Worm (Caenorhabditis elegans) whole organism, L4 larva: ENCODE results near the gene Y37D8A.3.

Experiments used
- F10B5.3 ChIP-seq: sonication (generic microtip); optimal IDR thresholded peaks from 2 replicates; lab custom pipeline; 2016; ENCODE audit warnings: mild to moderate bottlenecking, missing genetic modification characterization, missing compliant biosample characterization
- F26F4.8 ChIP-seq: fragments of 200-800 bp; sonication (Bioruptor generic); conservative IDR thresholded peaks from 2 replicates; pipeline ENCODE4 v1.3.6; 2022; ENCODE audit warnings: missing genetic modification characterization, missing compliant biosample characterization
- F37D6.2 ChIP-seq: sonication (generic microtip); optimal IDR thresholded peaks from 2 replicates; lab custom pipeline; 2016; ENCODE audit warnings: mild to moderate bottlenecking, missing genetic modification characterization, missing compliant biosample characterization
- F44E2.7 ChIP-seq: fragments of 200-800 bp; sonication (Bioruptor generic); IDR thresholded peaks from 2 replicates; pipeline ENCODE4 v2.1.2; 2022; ENCODE audit warnings: missing genetic modification characterization, missing compliant biosample characterization
- R02D3.7 ChIP-seq: fragments of 150-350 bp; sonication (generic microtip); optimal IDR thresholded peaks from 3 replicates; lab custom pipeline; 2014; ENCODE audit warnings: missing biosample characterization, missing genetic modification characterization
- T20F7.1 ChIP-seq: fragments of 200-800 bp; sonication (Bioruptor generic); optimal IDR thresholded peaks from 2 replicates; lab custom pipeline; 2018; ENCODE audit warnings: mild to moderate bottlenecking, missing genetic modification characterization, missing compliant biosample characterization
- Y105C5A.15 ChIP-seq: fragments of 200-800 bp; sonication (Bioruptor generic); IDR thresholded peaks from 2 replicates; pipeline ENCODE4 v1.3.6; 2022; ENCODE audit warnings: missing genetic modification characterization, missing compliant biosample characterization
- ZK337.2 ChIP-seq: fragments of 200-800 bp; sonication (Bioruptor generic); IDR thresholded peaks from 2 replicates; pipeline ENCODE4 v1.3.6; 2022; ENCODE audit warnings: missing genetic modification reagents, missing genetic modification characterization, missing compliant biosample characterization
- ceh-82 ChIP-seq: sonication (generic microtip); optimal IDR thresholded peaks from 2 replicates; lab custom pipeline; 2017; ENCODE audit warnings: missing biosample characterization, missing genetic modification characterization
- ces-1 ChIP-seq: fragments of 150-350 bp; sonication (generic microtip); optimal IDR thresholded peaks from 4 replicates; lab custom pipeline; 2014; ENCODE audit warnings: missing biosample characterization, missing genetic modification reagents, missing genetic modification characterization
- cey-2 ChIP-seq: sonication (generic microtip); optimal IDR thresholded peaks from 3 replicates; lab custom pipeline; 2017; ENCODE audit warnings: missing genetic modification characterization, mild to moderate bottlenecking, missing compliant biosample characterization, antibody characterized with exemption, borderline replicate concordance; ENCODE audit not compliant: insufficient read depth
- daf-8 ChIP-seq: fragments of 200-800 bp; sonication (Bioruptor generic); IDR thresholded peaks from 2 replicates; pipeline ENCODE4 v1.3.6; 2022; ENCODE audit warnings: missing genetic modification characterization, missing compliant biosample characterization
- dmd-9 ChIP-seq: fragments of 200-800 bp; sonication (Bioruptor generic); IDR thresholded peaks from 2 replicates; pipeline ENCODE4 v1.3.6; 2022; ENCODE audit warnings: missing genetic modification reagents, missing genetic modification characterization, missing compliant biosample characterization
- dpl-1 ChIP-seq: fragments of 150-350 bp; optimal IDR thresholded peaks from 2 replicates; lab custom pipeline; 2014; ENCODE audit warnings: missing biosample characterization, missing genetic modification reagents, missing genetic modification characterization
- duxl-1 ChIP-seq: sonication (generic microtip); optimal IDR thresholded peaks from 2 replicates; lab custom pipeline; 2016; ENCODE audit warnings: mild to moderate bottlenecking, missing genetic modification characterization, moderate library complexity, missing compliant biosample characterization; ENCODE audit not compliant: poor library complexity
- dve-1 ChIP-seq: sonication (generic microtip); optimal IDR thresholded peaks from 2 replicates; lab custom pipeline; 2017; ENCODE audit warnings: antibody characterized with exemption, mild to moderate bottlenecking, missing genetic modification characterization, missing compliant biosample characterization; ENCODE audit not compliant: insufficient read depth
- egl-43 ChIP-seq: fragments of 200-800 bp; sonication (Bioruptor generic); IDR thresholded peaks from 2 replicates; pipeline ENCODE4 v1.3.6; 2022; ENCODE audit warnings: missing genetic modification reagents, missing genetic modification characterization, missing compliant biosample characterization
- gei-8 ChIP-seq: fragments of 200-800 bp; sonication (Bioruptor generic); optimal IDR thresholded peaks from 2 replicates; lab custom pipeline; 2018; ENCODE audit warnings: mild to moderate bottlenecking, missing genetic modification characterization, missing compliant biosample characterization
- hif-1 ChIP-seq, 2 experiments: sonication (generic microtip); optimal IDR thresholded peaks; 2 replicates each; lab custom pipeline; 2016 to 2017; ENCODE audit warnings: missing compliant biosample characterization in 2 of 2, missing genetic modification characterization in 2 of 2, missing genetic modification reagents in 2 of 2, missing genotype in 2 of 2, mild to moderate bottlenecking in 1 of 2
- hlh-30 ChIP-seq: sonication (generic microtip); optimal IDR thresholded peaks from 2 replicates; lab custom pipeline; 2017; ENCODE audit warnings: antibody characterized with exemption, mild to moderate bottlenecking, missing genetic modification characterization, missing compliant biosample characterization; ENCODE audit not compliant: insufficient read depth
- hmg-1.1 ChIP-seq: fragments of 200-800 bp; sonication (Bioruptor generic); IDR thresholded peaks from 2 replicates; pipeline ENCODE4 v1.3.6; 2022; ENCODE audit warnings: missing genetic modification reagents, missing genetic modification characterization, missing compliant biosample characterization
- jun-1 ChIP-seq: fragments of 150-350 bp; optimal IDR thresholded peaks from 2 replicates; lab custom pipeline; 2014; ENCODE audit warnings: missing biosample characterization, missing genetic modification reagents, missing genetic modification characterization
- lin-1 ChIP-seq: fragments of 200-800 bp; sonication (Bioruptor generic); IDR thresholded peaks from 2 replicates; pipeline ENCODE4 v1.3.6; 2022; ENCODE audit warnings: missing genetic modification reagents, missing genetic modification characterization, missing compliant biosample characterization
- lir-3 ChIP-seq: sonication (generic microtip); optimal IDR thresholded peaks from 2 replicates; lab custom pipeline; 2016; ENCODE audit warnings: mild to moderate bottlenecking, missing genetic modification characterization, missing compliant biosample characterization
- lsy-2 ChIP-seq, 2 experiments: fragments of 150-350 bp in 1 of 2; sonication (generic microtip) in 1 of 2; optimal IDR thresholded peaks; 2 replicates each; lab custom pipeline; 2014 to 2017; ENCODE audit warnings: missing biosample characterization in 2 of 2, missing genetic modification characterization in 2 of 2
- madf-5 ChIP-seq, 2 experiments: fragments of 200-800 bp; sonication (Bioruptor generic); IDR thresholded peaks; 2 replicates each; pipeline ENCODE4 v1.3.6; 2022; ENCODE audit warnings: missing compliant biosample characterization in 2 of 2, missing genetic modification characterization in 2 of 2
- madf-9 ChIP-seq: fragments of 200-800 bp; sonication (Bioruptor generic); conservative IDR thresholded peaks from 2 replicates; pipeline ENCODE4 v1.3.6; 2022; ENCODE audit warnings: missing genetic modification reagents, missing genetic modification characterization, missing compliant biosample characterization
- mdl-1 ChIP-seq, 2 experiments: fragments of 150-350 bp in 1 of 2; sonication (generic microtip) in 1 of 2; optimal IDR thresholded peaks; 2 replicates each; lab custom pipeline; 2014 to 2017; ENCODE audit warnings: missing biosample characterization in 2 of 2, missing genetic modification characterization in 2 of 2
- mdt-29 ChIP-seq: fragments of 200-800 bp; sonication (Bioruptor generic); IDR thresholded peaks from 2 replicates; pipeline ENCODE4 v1.3.6; 2022; ENCODE audit warnings: missing genetic modification reagents, missing genetic modification characterization, missing compliant biosample characterization
- mes-2 ChIP-seq: sonication (generic microtip); optimal IDR thresholded peaks from 2 replicates; lab custom pipeline; 2016; ENCODE audit warnings: missing genotype, mild to moderate bottlenecking, missing genetic modification characterization, missing compliant biosample characterization; ENCODE audit not compliant: poor library complexity, severe bottlenecking
- mxl-2 ChIP-seq: fragments of 200-800 bp; sonication (Bioruptor generic); conservative IDR thresholded peaks from 2 replicates; pipeline ENCODE4 v1.3.6; 2022; ENCODE audit warnings: missing genetic modification reagents, missing genetic modification characterization, missing compliant biosample characterization
- mxl-3 ChIP-seq: fragments of 200-800 bp; sonication (Bioruptor generic); optimal IDR thresholded peaks from 2 replicates; lab custom pipeline; 2018; ENCODE audit warnings: mild to moderate bottlenecking, missing genetic modification characterization, missing compliant biosample characterization
- nhr-10 ChIP-seq: fragments of 150-350 bp; optimal IDR thresholded peaks from 2 replicates; lab custom pipeline; 2014; ENCODE audit warnings: missing biosample characterization, missing genetic modification characterization
- nhr-102 ChIP-seq: sonication (generic microtip); optimal IDR thresholded peaks from 2 replicates; lab custom pipeline; 2016; ENCODE audit warnings: mild to moderate bottlenecking, missing genetic modification characterization, moderate library complexity, missing compliant biosample characterization
- nhr-11 ChIP-seq: fragments of 150-350 bp; optimal IDR thresholded peaks from 2 replicates; lab custom pipeline; 2014; ENCODE audit warnings: missing biosample characterization, missing genetic modification characterization
- nhr-25 ChIP-seq: sonication (generic microtip); optimal IDR thresholded peaks from 2 replicates; lab custom pipeline; 2017; ENCODE audit warnings: missing genetic modification characterization, mild to moderate bottlenecking, missing compliant biosample characterization, antibody characterized with exemption, moderate library complexity, borderline replicate concordance; ENCODE audit not compliant: insufficient read depth
- nhr-42 ChIP-seq: fragments of 200-800 bp; sonication (Bioruptor generic); IDR thresholded peaks from 2 replicates; pipeline ENCODE4 v1.3.6; 2022; ENCODE audit warnings: missing genetic modification characterization, missing compliant biosample characterization
- nhr-77 ChIP-seq: fragments of 150-350 bp; optimal IDR thresholded peaks from 2 replicates; lab custom pipeline; 2014; ENCODE audit warnings: missing biosample characterization, missing genetic modification characterization
- rbr-2 ChIP-seq: sonication (generic microtip); optimal IDR thresholded peaks from 2 replicates; lab custom pipeline; 2016; ENCODE audit warnings: missing genotype, missing genetic modification characterization, missing compliant biosample characterization
- saeg-2 ChIP-seq: fragments of 200-800 bp; sonication (Bioruptor generic); IDR thresholded peaks from 2 replicates; pipeline ENCODE4 v1.3.6; 2022; ENCODE audit warnings: missing genetic modification reagents, missing genetic modification characterization, missing compliant biosample characterization
- skn-1 ChIP-seq: fragments of 150-350 bp; optimal IDR thresholded peaks from 2 replicates; lab custom pipeline; 2014; ENCODE audit warnings: missing biosample characterization, missing genetic modification characterization
- snpc-1.2 ChIP-seq: fragments of 200-800 bp; sonication (Bioruptor generic); IDR thresholded peaks from 2 replicates; pipeline ENCODE4 v1.3.6; 2022; ENCODE audit warnings: missing genetic modification reagents, missing genetic modification characterization, missing compliant biosample characterization
- tag-97 ChIP-seq: fragments of 200-800 bp; sonication (Bioruptor generic); IDR thresholded peaks from 2 replicates; pipeline ENCODE4 v1.3.6; 2022; ENCODE audit warnings: missing genetic modification characterization, missing compliant biosample characterization
- tra-1 ChIP-seq: fragments of 200-800 bp; sonication (Bioruptor generic); IDR thresholded peaks from 2 replicates; pipeline ENCODE4 v1.3.6; 2022; ENCODE audit warnings: missing genetic modification reagents, missing genetic modification characterization, missing compliant biosample characterization
- unc-62 ChIP-seq, 3 experiments: fragments of 150-350 bp in 1 of 3; sonication (generic microtip); optimal IDR thresholded peaks in 2 of 3; peaks in 1 of 3; 1 replicate in 1 of 3; 2 replicates in 2 of 3; lab custom pipeline; 2014 to 2017; ENCODE audit warnings: missing biosample characterization in 3 of 3, missing genetic modification characterization in 3 of 3, missing genetic modification reagents in 3 of 3, missing genotype in 1 of 3
- vab-7 ChIP-seq: fragments of 200-800 bp; sonication (Bioruptor generic); IDR thresholded peaks from 2 replicates; pipeline ENCODE4 v1.3.6; 2022; ENCODE audit warnings: missing genetic modification reagents, missing genetic modification characterization, missing compliant biosample characterization
- zag-1 ChIP-seq: fragments of 150-350 bp; optimal IDR thresholded peaks from 2 replicates; lab custom pipeline; 2014; ENCODE audit warnings: missing biosample characterization, missing genetic modification characterization
- zfp-3 ChIP-seq: fragments of 200-800 bp; sonication (Bioruptor generic); conservative IDR thresholded peaks from 2 replicates; pipeline ENCODE4 v1.3.6; 2022; ENCODE audit warnings: missing genetic modification reagents, missing genetic modification characterization, missing compliant biosample characterization
- ztf-11 ChIP-seq: fragments of 150-350 bp; optimal IDR thresholded peaks from 2 replicates; lab custom pipeline; 2014; ENCODE audit warnings: missing biosample characterization, missing genetic modification characterization

The Y37D8A.3 gene

ce11 chrIII:12848981-12849589, 19.9 kb downstream of the Y37D8A.3 start (continued):
- TF ChIP-seq F37D6.2 (tag; lab: Kevin White, UChicago): no peak
- TF ChIP-seq mes-2 (tag; lab: Kevin White, UChicago): no peak
- TF ChIP-seq hif-1 (tag; optimal IDR thresholded peaks at IDR 0.05; lab: Kevin White, UChicago): no peak
- TF ChIP-seq mxl-2 (GFP tag; lab: Robert Waterston, UW): no peak
- peak; percentile 19 for TF ChIP-seq nhr-25 (tag; lab: Kevin White, UChicago)
- TF ChIP-seq daf-8 (GFP tag; lab: Robert Waterston, UW): no peak
- no peak for TF ChIP-seq mxl-3 (GFP tag; lab: Kevin White, UChicago)
- TF ChIP-seq vab-7 (GFP tag; lab: Robert Waterston, UW): no peak
- no peak for TF ChIP-seq snpc-1.2 (GFP tag; lab: Robert Waterston, UW)
- TF ChIP-seq madf-5 (GFP tag; IDR thresholded peaks at IDR 0.05; lab: Robert Waterston, UW): no peak
- TF ChIP-seq F26F4.8 (GFP tag; lab: Robert Waterston, UW): no peak
- no peak for TF ChIP-seq lin-1 (GFP tag; lab: Robert Waterston, UW)
- TF ChIP-seq tra-1 (GFP tag; lab: Robert Waterston, UW): 0 out of 2 replicates have a peak, but pooled peaks have one; percentile 12
- TF ChIP-seq ceh-82 (tag; lab: Kevin White, UChicago): no peak
- no peak for TF ChIP-seq ces-1 (GFP tag; lab: Kevin White, UChicago)
- TF ChIP-seq rbr-2 (tag; lab: Kevin White, UChicago): no peak
- TF ChIP-seq F10B5.3 (tag; lab: Kevin White, UChicago): no peak
- peak; percentile 60 for TF ChIP-seq hlh-30
- no peak for TF ChIP-seq saeg-2
- no peak for TF ChIP-seq lir-3 (tag; lab: Kevin White, UChicago)
- no peak for TF ChIP-seq Y105C5A.15 (GFP tag; lab: Robert Waterston, UW)
- TF ChIP-seq egl-43 (GFP tag; lab: Robert Waterston, UW): no peak
- no peak for TF ChIP-seq tag-97 (GFP tag; lab: Robert Waterston, UW)
- no peak for TF ChIP-seq hmg-1.1 (GFP tag; lab: Robert Waterston, UW)
- TF ChIP-seq madf-9: no peak
- no peak for TF ChIP-seq nhr-102 (tag; lab: Kevin White, UChicago)
- TF ChIP-seq nhr-77 (tag; lab: Kevin White, UChicago): no peak
- TF ChIP-seq mdt-29 (GFP tag; lab: Robert Waterston, UW): no peak
- TF ChIP-seq ZK337.2: no peak
- no peak for TF ChIP-seq R02D3.7
- TF ChIP-seq lsy-2 (tag; optimal IDR thresholded peaks at IDR 0.05; lab: Kevin White, UChicago): peak in 1 of 2 experiments; percentile 45
- no peak for TF ChIP-seq duxl-1 (tag; lab: Kevin White, UChicago)
- peak; percentile 39 for TF ChIP-seq cey-2 (tag; lab: Kevin White, UChicago)
- TF ChIP-seq nhr-11 (tag; lab: Kevin White, UChicago): no peak
- no peak for TF ChIP-seq skn-1
- TF ChIP-seq jun-1 (tag; lab: Kevin White, UChicago): no peak
- TF ChIP-seq F44E2.7 (GFP tag; lab: Robert Waterston, UW): no peak
- TF ChIP-seq mdl-1 (tag; optimal IDR thresholded peaks at IDR 0.05; lab: Kevin White, UChicago): peak; percentile 21 to 63
- TF ChIP-seq dmd-9 (GFP tag; lab: Robert Waterston, UW): no peak
- no peak for TF ChIP-seq zag-1 (tag; lab: Kevin White, UChicago)
- no peak for TF ChIP-seq T20F7.1 (GFP tag; lab: Kevin White, UChicago)
- TF ChIP-seq nhr-42 (GFP tag; lab: Robert Waterston, UW): no peak
- TF ChIP-seq gei-8: no peak
- no peak for TF ChIP-seq nhr-10 (tag; lab: Kevin White, UChicago)
- TF ChIP-seq dpl-1 (GFP tag; lab: Kevin White, UChicago): no peak
- no peak for TF ChIP-seq ztf-11 (tag; lab: Kevin White, UChicago)
- peak in 1 of 2 experiments; percentile 92 for TF ChIP-seq unc-62 (GFP tag; optimal IDR thresholded peaks at IDR 0.05 in 1 of 2; lab: Kevin White, UChicago)
- no peak for TF ChIP-seq unc-62 (tag; optimal IDR thresholded peaks at IDR 0.05; lab: Kevin White, UChicago)
- no peak for TF ChIP-seq zfp-3
- peak; percentile 67 for TF ChIP-seq dve-1 (tag; lab: Kevin White, UChicago)
